Worm (Caenorhabditis elegans): Measurements from ENCODE around the gene Y4C6B.4.

- TF ChIP-seq med-1 (GFP tag; optimal IDR thresholded peaks at IDR 0.05; ENCODE audit: insufficient read depth): no peak
- TF ChIP-seq ref-1 (GFP tag; conservative IDR thresholded peaks at IDR 0.05): no peak
- no peak for TF ChIP-seq ztf-29 (GFP tag; IDR thresholded peaks at IDR 0.05)
- no peak for TF ChIP-seq klf-2 (GFP tag; conservative IDR thresholded peaks at IDR 0.05)
These were observed 35.0 kb upstream of the Y4C6B.4 start for ce11 chrIV:5291207-5291606.

Measured in whole organism, midembryonic.